Fruit fly (Drosophila melanogaster): Measurements from ENCODE around the gene danr.
A peak's percentile ranks its signal among the peaks of the same experiment; 100 is the strongest.

The danr gene

dm6 chr3R:25174244-25174643, 36.4 kb downstream of the danr start (continued):
- TF ChIP-seq CG17802 (tag; optimal IDR thresholded peaks at IDR 0.05) (no peak), BEAF-32 (GFP tag; optimal IDR thresholded peaks at IDR 0.05) (no peak), YL-1 (GFP tag; optimal IDR thresholded peaks at IDR 0.05) (no peak), sr (GFP tag; IDR thresholded peaks at IDR 0.05) (no peak), ash1 (GFP tag; optimal IDR thresholded peaks at IDR 0.05) (no peak), Myb (GFP tag; optimal IDR thresholded peaks at IDR 0.05) (no peak), phol (tag; optimal IDR thresholded peaks at IDR 0.05) (peak; percentile 58), CG17186 (GFP tag; optimal IDR thresholded peaks at IDR 0.05) (no peak), Hmr (GFP tag; optimal IDR thresholded peaks at IDR 0.05) (no peak), cg (GFP tag; optimal IDR thresholded peaks at IDR 0.05) (no peak), D19B (GFP tag; optimal IDR thresholded peaks at IDR 0.05) (peak; percentile 83), Lhr (GFP tag; optimal IDR thresholded peaks at IDR 0.05) (no peak), fu2 (GFP tag; optimal IDR thresholded peaks at IDR 0.05) (no peak), lmd (GFP tag; IDR thresholded peaks at IDR 0.05) (no peak), unc-4 (GFP tag; IDR thresholded peaks at IDR 0.05; ENCODE audit: partially characterized antibody) (no peak), Eip74EF (GFP tag; optimal IDR thresholded peaks at IDR 0.05) (no peak), ewg (GFP tag; optimal IDR thresholded peaks at IDR 0.05) (no peak), nmo (GFP tag; optimal IDR thresholded peaks at IDR 0.05) (peak; percentile 41), CG16815 (GFP tag; optimal IDR thresholded peaks at IDR 0.05) (peak; percentile 20), cad (GFP tag; optimal IDR thresholded peaks at IDR 0.05) (no peak), CG6654 (GFP tag; optimal IDR thresholded peaks at IDR 0.05) (no peak), Bteb2 (GFP tag; optimal IDR thresholded peaks at IDR 0.05) (no peak), Optix (GFP tag; IDR thresholded peaks at IDR 0.05) (no peak), CrebB (tag; optimal IDR thresholded peaks at IDR 0.05) (no peak), CG6791 (GFP tag; IDR thresholded peaks at IDR 0.05; ENCODE audit: partially characterized antibody) (no peak), gsb (GFP tag; IDR thresholded peaks at IDR 0.05) (no peak), CG1529 (GFP tag; optimal IDR thresholded peaks at IDR 0.05) (no peak), CG7556 (GFP tag; optimal IDR thresholded peaks at IDR 0.05) (peak; percentile 25), Ravus (GFP tag; IDR thresholded peaks at IDR 0.05) (no peak), CG1603 (tag; optimal IDR thresholded peaks at IDR 0.05) (peak; percentile 58), klu (GFP tag; IDR thresholded peaks at IDR 0.05) (no peak), pan (optimal IDR thresholded peaks at IDR 0.05) (peak in 1 of 2 experiments; percentile 77), pan (GFP tag; optimal IDR thresholded peaks at IDR 0.05 in 1 of 2, IDR thresholded peaks at IDR 0.05 in 1 of 2) (peak in 1 of 2 experiments; percentile 66), chinmo (GFP tag; IDR thresholded peaks at IDR 0.05; ENCODE audit: partially characterized antibody) (no peak), CG10543 (GFP tag; optimal IDR thresholded peaks at IDR 0.05) (no peak), fd102C (GFP tag; optimal IDR thresholded peaks at IDR 0.05) (no peak), crc (GFP tag; optimal IDR thresholded peaks at IDR 0.05) (no peak), ro (GFP tag; IDR thresholded peaks at IDR 0.05) (no peak), amos (GFP tag; IDR thresholded peaks at IDR 0.05; ENCODE audit: partially characterized antibody) (no peak), CG4282 (GFP tag; optimal IDR thresholded peaks at IDR 0.05) (no peak), dm (GFP tag; optimal IDR thresholded peaks at IDR 0.05) (no peak), CG18764 (GFP tag; optimal IDR thresholded peaks at IDR 0.05) (no peak), BtbVII (GFP tag; optimal IDR thresholded peaks at IDR 0.05) (no peak), CG1647 (GFP tag; optimal IDR thresholded peaks at IDR 0.05) (no peak), CG2120 (GFP tag; optimal IDR thresholded peaks at IDR 0.05) (no peak), slbo (GFP tag; IDR thresholded peaks at IDR 0.05) (no peak), CG9437 (GFP tag; optimal IDR thresholded peaks at IDR 0.05) (no peak), CG12155 (GFP tag; optimal IDR thresholded peaks at IDR 0.05) (no peak), D (optimal IDR thresholded peaks at IDR 0.05) (no peak), D (GFP tag; optimal IDR thresholded peaks at IDR 0.05) (peak; percentile 51), CG11398 (GFP tag; optimal IDR thresholded peaks at IDR 0.05) (no peak), vnd (GFP tag; IDR thresholded peaks at IDR 0.05; ENCODE audit: partially characterized antibody) (no peak)
